Fruit fly (Drosophila melanogaster) whole organism, prepupa: ENCODE data around the gene bero.

Experiments
- Blimp-1 ChIP-seq: fragments of 200-800 bp; sonication (Bioruptor generic); optimal IDR thresholded peaks from 3 replicates; lab custom pipeline; 2017; ENCODE audit warnings: missing biosample characterization, missing genetic modification characterization, mild to moderate bottlenecking, moderate library complexity, missing genetic modification reagents
- CG10631 ChIP-seq: fragments of 200-800 bp; sonication (Bioruptor generic); optimal IDR thresholded peaks from 2 replicates; lab custom pipeline; 2016; ENCODE audit warnings: missing biosample characterization, missing genetic modification characterization
- CG10669 ChIP-seq: fragments of 200-800 bp; sonication (Bioruptor generic); optimal IDR thresholded peaks from 3 replicates; lab custom pipeline; 2018; ENCODE audit warnings: missing biosample characterization, mild to moderate bottlenecking, missing genetic modification characterization, moderate library complexity
- CG11294 ChIP-seq: fragments of 200-800 bp; sonication (Bioruptor generic); IDR thresholded peaks from 2 replicates; pipeline ENCODE4 v1.3.6; 2022; ENCODE audit warnings: missing biosample characterization, missing genetic modification characterization
- CG11762 ChIP-seq: fragments of 200-800 bp; sonication (Bioruptor generic); optimal IDR thresholded peaks from 3 replicates; lab custom pipeline; 2016; ENCODE audit warnings: missing biosample characterization, missing genetic modification characterization; ENCODE audit not compliant: insufficient read depth
- CG11902 ChIP-seq: fragments of 200-800 bp; sonication (Bioruptor generic); optimal IDR thresholded peaks from 3 replicates; lab custom pipeline; 2016; ENCODE audit warnings: missing biosample characterization, missing genetic modification characterization
- CG15336 ChIP-seq: fragments of 200-800 bp; sonication (Bioruptor generic); IDR thresholded peaks from 2 replicates; pipeline ENCODE4 v1.3.6; 2022; ENCODE audit warnings: missing biosample characterization, missing genetic modification characterization
- CG1621 ChIP-seq: fragments of 200-800 bp; sonication (Bioruptor generic); optimal IDR thresholded peaks from 3 replicates; lab custom pipeline; 2018; ENCODE audit warnings: missing biosample characterization, mild to moderate bottlenecking, missing genetic modification characterization
- CG3032 ChIP-seq: fragments of 200-800 bp; optimal IDR thresholded peaks from 2 replicates; lab custom pipeline; 2019; ENCODE audit warnings: missing biosample characterization, mild to moderate bottlenecking, missing genetic modification characterization, moderate library complexity
- CG31627 ChIP-seq: fragments of 200-800 bp; sonication (Bioruptor generic); optimal IDR thresholded peaks from 3 replicates; lab custom pipeline; 2016; ENCODE audit warnings: missing biosample characterization, missing genetic modification characterization
- CG32006 ChIP-seq: fragments of 200-800 bp; sonication (Bioruptor generic); optimal IDR thresholded peaks from 3 replicates; lab custom pipeline; 2017; ENCODE audit warnings: missing biosample characterization, mild to moderate bottlenecking, missing genetic modification characterization
- CG34406 ChIP-seq: fragments of 200-800 bp; sonication (Bioruptor generic); optimal IDR thresholded peaks from 3 replicates; lab custom pipeline; 2016; ENCODE audit warnings: missing biosample characterization, missing genetic modification characterization
- CG3919 ChIP-seq: fragments of 200-800 bp; sonication (Bioruptor generic); optimal IDR thresholded peaks from 3 replicates; lab custom pipeline; 2016; ENCODE audit warnings: missing biosample characterization, missing genetic modification characterization
- CG4318 ChIP-seq: fragments of 200-800 bp; sonication (Bioruptor generic); optimal IDR thresholded peaks from 3 replicates; lab custom pipeline; 2017; ENCODE audit warnings: missing biosample characterization, mild to moderate bottlenecking, missing genetic modification characterization
- CG6276 ChIP-seq: fragments of 200-800 bp; sonication (Bioruptor generic); optimal IDR thresholded peaks from 2 replicates; lab custom pipeline; 2017; ENCODE audit warnings: missing biosample characterization, mild to moderate bottlenecking, missing genetic modification characterization
- CG6792 ChIP-seq: fragments of 200-800 bp; sonication (Bioruptor generic); optimal IDR thresholded peaks from 3 replicates; lab custom pipeline; 2016; ENCODE audit warnings: missing biosample characterization, missing genetic modification characterization
- CG6808 ChIP-seq: fragments of 200-800 bp; sonication (Bioruptor generic); optimal IDR thresholded peaks from 3 replicates; lab custom pipeline; 2017; ENCODE audit warnings: missing biosample characterization, missing genetic modification characterization, mild to moderate bottlenecking, moderate library complexity, missing genetic modification reagents
- CG7368 ChIP-seq: fragments of 200-800 bp; sonication (Bioruptor generic); optimal IDR thresholded peaks from 3 replicates; lab custom pipeline; 2016; ENCODE audit warnings: missing biosample characterization, missing genetic modification characterization
- CG8119 ChIP-seq: fragments of 200-800 bp; sonication (Bioruptor generic); IDR thresholded peaks from 3 replicates; pipeline ENCODE4 v1.3.6; 2022; ENCODE audit warnings: missing biosample characterization, missing genetic modification characterization
- CG8319 ChIP-seq: fragments of 200-800 bp; sonication (Bioruptor generic); optimal IDR thresholded peaks from 3 replicates; lab custom pipeline; 2016; ENCODE audit warnings: missing biosample characterization, missing genetic modification characterization
- CG8632 ChIP-seq: fragments of 200-800 bp; sonication (Bioruptor generic); optimal IDR thresholded peaks from 3 replicates; lab custom pipeline; 2016; ENCODE audit warnings: missing biosample characterization, missing genetic modification characterization
- CG9139 ChIP-seq: fragments of 200-800 bp; sonication (Bioruptor generic); optimal IDR thresholded peaks from 3 replicates; lab custom pipeline; 2017; ENCODE audit warnings: missing biosample characterization, mild to moderate bottlenecking, missing genetic modification characterization
- Eip78C ChIP-seq: fragments of 200-800 bp; sonication (Bioruptor generic); peaks from one replicate; lab custom pipeline; 2016; ENCODE audit warnings: missing biosample characterization, missing genetic modification characterization
- Gug ChIP-seq: fragments of 200-800 bp; sonication (Bioruptor generic); IDR thresholded peaks from 2 replicates; pipeline ENCODE4 v1.3.6; 2022; ENCODE audit warnings: missing biosample characterization, missing genetic modification characterization
- Hr39 ChIP-seq: fragments of 200-800 bp; sonication (Bioruptor generic); optimal IDR thresholded peaks from 2 replicates; lab custom pipeline; 2016; ENCODE audit warnings: missing biosample characterization, missing genetic modification characterization
- Hr4 ChIP-seq: fragments of 200-800 bp; sonication (Bioruptor generic); optimal IDR thresholded peaks from 3 replicates; lab custom pipeline; 2016; ENCODE audit warnings: missing biosample characterization, missing genetic modification characterization
- Lpt ChIP-seq: fragments of 200-800 bp; sonication (Bioruptor generic); optimal IDR thresholded peaks from 3 replicates; lab custom pipeline; 2016; ENCODE audit warnings: missing biosample characterization, missing genetic modification characterization
- OdsH ChIP-seq: fragments of 200-800 bp; sonication (Bioruptor generic); optimal IDR thresholded peaks from 3 replicates; lab custom pipeline; 2016; ENCODE audit warnings: missing biosample characterization, missing genetic modification characterization
- Smox ChIP-seq: fragments of 200-800 bp; sonication (Bioruptor generic); optimal IDR thresholded peaks from 3 replicates; lab custom pipeline; 2016; ENCODE audit warnings: missing biosample characterization, missing genetic modification characterization
- Sox14 ChIP-seq: fragments of 200-800 bp; sonication (Bioruptor generic); optimal IDR thresholded peaks from 3 replicates; lab custom pipeline; 2016; ENCODE audit warnings: missing biosample characterization, missing genetic modification characterization
- Sox15 ChIP-seq: fragments of 200-800 bp; sonication (Bioruptor generic); optimal IDR thresholded peaks from 3 replicates; lab custom pipeline; 2016; ENCODE audit warnings: missing biosample characterization, missing genetic modification characterization
- cyc ChIP-seq: fragments of 200-800 bp; sonication (Bioruptor generic); optimal IDR thresholded peaks from 3 replicates; lab custom pipeline; 2016; ENCODE audit warnings: missing biosample characterization, missing genetic modification characterization
- dac ChIP-seq: fragments of 200-800 bp; sonication (Bioruptor generic); optimal IDR thresholded peaks from 2 replicates; lab custom pipeline; 2017; ENCODE audit warnings: missing biosample characterization, mild to moderate bottlenecking, missing genetic modification characterization
- dsx ChIP-seq: fragments of 200-800 bp; optimal IDR thresholded peaks from 3 replicates; lab custom pipeline; 2019; ENCODE audit warnings: missing biosample characterization, mild to moderate bottlenecking, missing genetic modification characterization, moderate library complexity; ENCODE audit not compliant: poor library complexity, severe bottlenecking
- eg ChIP-seq: fragments of 200-800 bp; sonication (Bioruptor generic); IDR thresholded peaks from 3 replicates; pipeline ENCODE4 v1.3.6; 2022; ENCODE audit warnings: missing biosample characterization, missing genetic modification characterization
- esn ChIP-seq: fragments of 200-800 bp; sonication (Bioruptor generic); optimal IDR thresholded peaks from 2 replicates; lab custom pipeline; 2016; ENCODE audit warnings: missing biosample characterization, mild to moderate bottlenecking, missing genetic modification characterization, moderate library complexity
- fd59A ChIP-seq: fragments of 200-800 bp; sonication (Bioruptor generic); optimal IDR thresholded peaks from 2 replicates; lab custom pipeline; 2017; ENCODE audit warnings: missing biosample characterization, mild to moderate bottlenecking, missing genetic modification characterization, missing genetic modification reagents
- fkh ChIP-seq: fragments of 200-800 bp; sonication (Bioruptor generic); optimal IDR thresholded peaks from 3 replicates; lab custom pipeline; 2017; ENCODE audit warnings: missing biosample characterization, mild to moderate bottlenecking, missing genetic modification characterization, moderate library complexity
- net ChIP-seq: fragments of 200-800 bp; sonication (Bioruptor generic); optimal IDR thresholded peaks from 3 replicates; lab custom pipeline; 2016; ENCODE audit warnings: missing biosample characterization, missing genetic modification characterization
- pdm3 ChIP-seq: fragments of 200-800 bp; sonication (Bioruptor generic); optimal IDR thresholded peaks from 3 replicates; lab custom pipeline; 2016; ENCODE audit warnings: missing biosample characterization, missing genetic modification characterization
- spab ChIP-seq: fragments of 200-800 bp; sonication (Bioruptor generic); optimal IDR thresholded peaks from 2 replicates; lab custom pipeline; 2017; ENCODE audit warnings: missing biosample characterization, mild to moderate bottlenecking, missing genetic modification characterization, missing genetic modification reagents
- svp ChIP-seq: fragments of 200-800 bp; sonication (Bioruptor generic); peaks from one replicate; lab custom pipeline; 2016; ENCODE audit warnings: missing biosample characterization, missing genetic modification characterization
- topi ChIP-seq: fragments of 200-800 bp; sonication (Bioruptor generic); optimal IDR thresholded peaks from 3 replicates; lab custom pipeline; 2016; ENCODE audit warnings: missing biosample characterization, missing genetic modification characterization

Gene bero

DNA sequence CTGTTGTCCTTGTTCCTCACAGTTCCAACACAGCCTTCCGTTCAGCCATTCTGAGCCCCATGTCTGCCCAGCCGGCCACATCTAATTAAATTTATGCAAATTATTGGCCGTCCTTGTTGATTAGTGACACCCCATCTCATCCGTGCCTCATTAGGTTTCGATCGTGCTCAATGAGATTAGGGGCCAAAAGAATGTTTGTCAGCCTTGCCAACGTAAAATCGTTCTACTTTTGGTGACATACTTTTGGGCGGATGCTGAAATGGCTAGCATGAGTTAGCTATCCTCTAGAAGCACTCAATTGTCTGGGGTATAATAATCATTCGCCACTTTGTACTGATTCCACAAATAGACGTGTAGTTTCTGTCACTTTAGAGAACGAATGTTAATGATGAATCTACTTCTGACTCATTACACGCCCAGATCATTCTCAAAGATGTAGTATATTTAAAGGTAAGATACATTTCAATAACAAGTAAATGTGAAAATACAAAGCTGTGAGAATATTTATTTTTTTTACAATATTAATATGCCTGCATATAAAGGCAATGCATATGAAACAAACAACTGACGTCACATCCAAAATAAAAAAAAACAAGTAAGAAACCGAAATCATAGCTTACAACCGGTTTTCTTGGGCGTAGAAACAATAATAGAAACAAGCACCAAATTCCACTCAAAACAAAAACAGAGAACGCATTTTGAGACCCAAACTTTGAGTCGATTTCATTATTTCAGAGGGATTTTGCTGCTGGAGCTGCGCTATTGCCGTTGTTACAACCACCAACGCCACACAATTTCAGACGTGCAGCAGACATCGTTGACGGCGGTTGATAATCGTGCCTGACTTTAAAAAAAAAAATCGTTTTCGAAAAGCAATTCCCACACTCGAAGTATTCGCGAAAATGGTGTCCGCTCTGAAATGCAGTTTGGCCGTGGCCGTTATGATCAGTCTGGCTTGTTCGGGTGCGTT is at the start of gene bero:
Gene bero, plus strand, starts transcription at position 325 of the 970 bp plus-strand sequence.
- TF ChIP-seq fkh (GFP tag; lab: Kevin White, UChicago) = peak; percentile 7
- peak; percentile 49 for TF ChIP-seq Eip78C (GFP tag; lab: Kevin White, UChicago)
- TF ChIP-seq CG10669 (GFP tag; lab: Kevin White, UChicago) = no peak

- peak; percentile 31 for TF ChIP-seq CG10669 (GFP tag; lab: Kevin White, UChicago)
- TF ChIP-seq CG3032 = peak; percentile 10
- TF ChIP-seq CG8632 (GFP tag; lab: Kevin White, UChicago) = no peak
- TF ChIP-seq CG11294 (GFP tag; lab: Robert Waterston, UW) = peak; percentile 60; the same call in 1 of the 2 replicates
- no peak for TF ChIP-seq Sox15
- peak; percentile 6 for TF ChIP-seq CG6276 (GFP tag; lab: Kevin White, UChicago)
- peak; percentile 54; the same call in 1 of the 3 replicates for TF ChIP-seq eg (GFP tag; lab: Robert Waterston, UW)
- TF ChIP-seq, all 60 proteins: peak for 5
These were observed 49.3 kb upstream of the bero start for dm6 chr2L:20809229-20809628.

- TF ChIP-seq CG4318 = peak; percentile 69
- peak; percentile 58 for TF ChIP-seq CG8632 (GFP tag; lab: Kevin White, UChicago)
- TF ChIP-seq CG3919 (GFP tag; lab: Kevin White, UChicago) = peak; percentile 73
- TF ChIP-seq CG10631 = peak; percentile 66
- no peak for TF ChIP-seq fkh (GFP tag; lab: Kevin White, UChicago)
- no peak for TF ChIP-seq esn (GFP tag; lab: Kevin White, UChicago)
- peak; percentile 89 for TF ChIP-seq CG32006 (GFP tag; lab: Kevin White, UChicago)
- TF ChIP-seq Hr4 = peak; percentile 86
- TF ChIP-seq Gug (GFP tag; lab: Robert Waterston, UW) = peak; percentile 77
- peak; percentile 81 for TF ChIP-seq OdsH (GFP tag; lab: Kevin White, UChicago)
- peak; percentile 40 for TF ChIP-seq CG6808 (GFP tag; lab: Kevin White, UChicago)
- peak; percentile 75 for TF ChIP-seq pdm3 (GFP tag; lab: Kevin White, UChicago)
- TF ChIP-seq CG8119 = peak; percentile 88
- no peak for TF ChIP-seq CG31627 (GFP tag; lab: Kevin White, UChicago)
- TF ChIP-seq Sox14 = peak; percentile 68
- peak; percentile 62 for TF ChIP-seq dac (GFP tag; lab: Kevin White, UChicago)
- TF ChIP-seq svp (GFP tag; lab: Kevin White, UChicago) = peak; percentile 36
- no peak for TF ChIP-seq CG11902 (GFP tag; lab: Kevin White, UChicago)
- no peak for TF ChIP-seq Blimp-1 (GFP tag; lab: Kevin White, UChicago)
- no peak for TF ChIP-seq Hr39 (GFP tag; lab: Kevin White, UChicago)
- TF ChIP-seq CG10669 (GFP tag; lab: Kevin White, UChicago) = peak; percentile 55
- peak; percentile 52 for TF ChIP-seq fd59A
- TF ChIP-seq topi (GFP tag; lab: Kevin White, UChicago) = no peak
- peak; percentile 82 for TF ChIP-seq Lpt (GFP tag; lab: Kevin White, UChicago)
- TF ChIP-seq dsx (GFP tag; lab: Kevin White, UChicago) = peak; percentile 36
- peak; percentile 47 for TF ChIP-seq CG1621
- no peak for TF ChIP-seq CG9139 (GFP tag; lab: Kevin White, UChicago)
- peak; percentile 55 for TF ChIP-seq CG3032
- TF ChIP-seq Eip78C (GFP tag; lab: Kevin White, UChicago) = peak; percentile 91
- TF ChIP-seq CG11762 = peak; percentile 60
- TF ChIP-seq Smox (GFP tag; lab: Kevin White, UChicago) = no peak
- TF ChIP-seq CG34406 = peak; percentile 52
- TF ChIP-seq CG15336 (GFP tag; lab: Robert Waterston, UW) = peak; percentile 92
- TF ChIP-seq net (GFP tag; lab: Kevin White, UChicago) = peak; percentile 78
- TF ChIP-seq CG8319 (GFP tag; lab: Kevin White, UChicago) = no peak
- peak; percentile 61 for TF ChIP-seq CG6792 (GFP tag; lab: Kevin White, UChicago)
- no peak for TF ChIP-seq cyc (GFP tag; lab: Kevin White, UChicago)
- peak; percentile 43 for TF ChIP-seq spab (GFP tag; lab: Kevin White, UChicago)
- peak; percentile 53 for TF ChIP-seq CG7368 (GFP tag; lab: Kevin White, UChicago)
These were observed 47.3 kb upstream of the bero start for dm6 chr2L:20811039-20811652.
